Fruit fly (Drosophila melanogaster): Measurements from ENCODE around the gene CycE.

- TF ChIP-seq usp (GFP tag; optimal IDR thresholded peaks at IDR 0.05) (no peak), psq (optimal IDR thresholded peaks at IDR 0.05) (no peak), EcR (GFP tag; optimal IDR thresholded peaks at IDR 0.05) (no peak)
These were observed 2.7 kb upstream of the CycE start, which contains the start of gene ND-B17 for dm6 chr2L:15750523-15751258.

Measured in whole organism.